Fruit fly (Drosophila melanogaster): ENCODE results near the gene Hsp26.

Gene Hsp26

dm6 chr3L:9420054-9420818, 43.0 kb upstream of the Hsp26 start (continued):
- TF ChIP-seq run (tag; optimal IDR thresholded peaks at IDR 0.05) (peak; percentile 51), CG1602 (GFP tag; optimal IDR thresholded peaks at IDR 0.05) (no peak), org-1 (GFP tag; optimal IDR thresholded peaks at IDR 0.05) (peak; percentile 50), CG14441 (GFP tag; IDR thresholded peaks at IDR 0.05) (peak; percentile 54), CG2202 (tag; optimal IDR thresholded peaks at IDR 0.05) (no peak), mld (GFP tag; IDR thresholded peaks at IDR 0.05; ENCODE audit: partially characterized antibody) (no peak), seq (GFP tag; IDR thresholded peaks at IDR 0.05) (peak; percentile 58; the same call in 1 of the 2 replicates), ssp (GFP tag; IDR thresholded peaks at IDR 0.05) (0 out of 2 replicates have a peak, but pooled peaks have one; percentile 16), CG2116 (GFP tag; optimal IDR thresholded peaks at IDR 0.05) (no peak), CG4360 (GFP tag; IDR thresholded peaks at IDR 0.05) (0 out of 2 replicates have a peak, but pooled peaks have one; percentile 13), Xbp1 (GFP tag; optimal IDR thresholded peaks at IDR 0.05) (peak; percentile 54), Chrac-16 (GFP tag; optimal IDR thresholded peaks at IDR 0.05) (peak; percentile 17), cato (GFP tag; optimal IDR thresholded peaks at IDR 0.05; ENCODE audit: borderline replicate concordance) (no peak), CG5953 (GFP tag; IDR thresholded peaks at IDR 0.05) (0 out of 2 replicates have a peak, but pooled peaks have one; percentile 12), NC2β (GFP tag; optimal IDR thresholded peaks at IDR 0.05) (no peak), MESR4 (GFP tag; optimal IDR thresholded peaks at IDR 0.05) (no peak), HHEX (GFP tag; optimal IDR thresholded peaks at IDR 0.05) (peak; percentile 42), CG10267 (tag; optimal IDR thresholded peaks at IDR 0.05) (peak; percentile 4), CG2875 (GFP tag; optimal IDR thresholded peaks at IDR 0.05) (peak; percentile 45), CG18599 (GFP tag; optimal IDR thresholded peaks at IDR 0.05) (peak; percentile 38), D (optimal IDR thresholded peaks at IDR 0.05) (no peak), D (GFP tag; optimal IDR thresholded peaks at IDR 0.05) (peak; percentile 3), dmrt99B (tag; optimal IDR thresholded peaks at IDR 0.05) (peak; percentile 75), CG3726 (GFP tag; IDR thresholded peaks at IDR 0.05) (no peak), CG16813 (GFP tag; IDR thresholded peaks at IDR 0.05; ENCODE audit: partially characterized antibody) (no peak), Abd-B (GFP tag; optimal IDR thresholded peaks at IDR 0.05) (peak; percentile 4), CG15479 (GFP tag; optimal IDR thresholded peaks at IDR 0.05) (no peak), Trl (optimal IDR thresholded peaks at IDR 0.05) (peak in 1 of 2 experiments; percentile 1), Trl (GFP tag; optimal IDR thresholded peaks at IDR 0.05) (no peak), zen (tag; optimal IDR thresholded peaks at IDR 0.05) (no peak), so (GFP tag; IDR thresholded peaks at IDR 0.05) (peak; percentile 68; the same call in 1 of the 3 replicates), sna (GFP tag; IDR thresholded peaks at IDR 0.05; ENCODE audit: partially characterized antibody) (no peak), danr (GFP tag; IDR thresholded peaks at IDR 0.05) (no peak), emc (GFP tag; optimal IDR thresholded peaks at IDR 0.05) (no peak), CG9876 (GFP tag; optimal IDR thresholded peaks at IDR 0.05) (no peak), lbe (GFP tag; optimal IDR thresholded peaks at IDR 0.05) (peak; percentile 92), Doc2 (GFP tag; IDR thresholded peaks at IDR 0.05) (no peak), Dip3 (GFP tag; optimal IDR thresholded peaks at IDR 0.05) (no peak), CG16863 (GFP tag; optimal IDR thresholded peaks at IDR 0.05) (peak; percentile 7), CoRest (tag; optimal IDR thresholded peaks at IDR 0.05) (peak; percentile 38), ken (GFP tag; IDR thresholded peaks at IDR 0.05) (peak; percentile 56; the same call in 1 of the 3 replicates), Hr51 (GFP tag; optimal IDR thresholded peaks at IDR 0.05) (peak in 1 of 2 experiments; percentile 75), CG14050 (GFP tag; IDR thresholded peaks at IDR 0.05) (peak; percentile 24; the same call in 2 of the 3 replicates), Taf1 (GFP tag; IDR thresholded peaks at IDR 0.05) (no peak), CG1603 (tag; optimal IDR thresholded peaks at IDR 0.05) (peak; percentile 70), ara (GFP tag; IDR thresholded peaks at IDR 0.05) (no peak), Sox102F (GFP tag; optimal IDR thresholded peaks at IDR 0.05) (peak; percentile 77), CG3407 (GFP tag; optimal IDR thresholded peaks at IDR 0.05) (peak; percentile 14), CG17385 (GFP tag; optimal IDR thresholded peaks at IDR 0.05) (peak; percentile 11)
